Worm (Caenorhabditis elegans) whole organism, L4/young adult: ENCODE measurements around the gene Y55F3C.17.

ENCODE experiments used
- W03F9.2 ChIP-seq: fragments of 150-350 bp; optimal IDR thresholded peaks from 2 replicates; lab custom pipeline; 2014; ENCODE audit warnings: missing biosample characterization, missing genetic modification characterization
- dao-5 ChIP-seq: sonication (generic microtip); optimal IDR thresholded peaks from 2 replicates; lab custom pipeline; 2016; ENCODE audit warnings: missing genotype, missing genetic modification characterization, moderate library complexity, missing compliant biosample characterization
- him-1 ChIP-seq: sonication (generic microtip); optimal IDR thresholded peaks from 2 replicates; lab custom pipeline; 2016; ENCODE audit warnings: missing genotype, missing genetic modification reagents, missing genetic modification characterization, missing compliant biosample characterization

Y55F3C.17 gene

DNA sequence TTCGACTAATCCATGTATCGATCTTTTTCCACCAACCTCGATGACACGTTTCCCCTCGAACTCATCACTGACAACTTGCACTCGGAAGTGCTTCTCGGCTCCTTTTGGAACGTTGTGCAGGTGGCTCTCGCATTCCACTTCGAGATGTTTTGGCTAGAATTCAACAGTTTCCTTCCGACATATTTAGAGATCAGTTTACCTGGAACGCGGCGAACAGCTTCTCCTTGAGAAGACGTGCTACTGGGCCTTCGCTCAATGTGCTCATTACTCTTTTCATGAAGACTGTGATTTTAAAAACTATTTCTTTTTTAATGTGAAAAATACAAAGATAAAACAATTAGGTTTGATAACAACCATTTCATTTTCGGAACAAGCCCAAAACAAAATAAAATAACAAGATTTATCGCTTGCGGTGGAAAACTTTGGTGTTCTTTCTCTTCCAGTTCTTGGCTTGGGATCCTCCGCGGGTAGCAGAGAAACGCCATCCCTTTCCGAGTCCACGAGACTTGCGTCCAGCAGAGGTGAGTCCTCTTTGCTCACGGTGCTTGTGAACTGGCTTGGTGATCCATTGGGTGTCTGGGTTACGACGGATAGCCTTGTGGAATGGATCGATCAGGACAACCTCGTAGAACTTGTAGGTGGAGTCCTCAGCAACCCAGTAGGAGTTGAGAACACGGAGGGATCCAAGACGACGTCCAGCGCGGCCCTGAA lies 44.9 kb downstream of the Y55F3C.17 start, which contains the start of gene K11H12.1:
Gene K11H12.1 (minus strand): TSS at position 284 of the 711 bp plus-strand sequence.
- TF ChIP-seq dao-5 (no peak), him-1 (tag; lab: Kevin White, UChicago) (no peak), W03F9.2 (no peak)

DNA sequence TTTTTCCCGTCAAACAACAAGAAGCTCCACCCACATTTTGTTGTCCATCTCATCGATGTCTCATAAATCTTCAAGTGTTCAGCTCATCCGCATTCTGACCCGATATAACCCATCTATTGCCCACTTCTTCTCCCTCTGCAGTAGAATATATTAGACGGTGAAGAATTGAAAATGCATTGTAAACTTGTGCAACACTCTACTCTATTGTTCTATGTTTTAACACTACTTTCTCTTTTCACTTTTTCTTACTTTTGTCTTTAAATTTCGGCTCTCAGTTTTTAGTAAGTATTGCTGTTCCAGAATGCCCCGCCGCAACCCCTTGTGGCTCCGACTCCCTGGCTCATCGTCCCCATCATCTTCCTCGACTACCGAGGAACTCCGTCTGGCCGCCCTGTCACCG lies 48.8 kb downstream of the Y55F3C.17 start, which contains the start of gene K11H12.9:
Gene K11H12.9 (plus strand): TSS at position 301 of the 400 bp plus-strand sequence.
- TF ChIP-seq dao-5 (no peak), him-1 (tag; lab: Kevin White, UChicago) (no peak), W03F9.2 (no peak)

- TF ChIP-seq dao-5 (no peak), W03F9.2 (no peak), him-1 (tag; lab: Kevin White, UChicago) (no peak)
Measured at ce11 chrIV:648362-648761, 49.8 kb downstream of the Y55F3C.17 start.

DNA sequence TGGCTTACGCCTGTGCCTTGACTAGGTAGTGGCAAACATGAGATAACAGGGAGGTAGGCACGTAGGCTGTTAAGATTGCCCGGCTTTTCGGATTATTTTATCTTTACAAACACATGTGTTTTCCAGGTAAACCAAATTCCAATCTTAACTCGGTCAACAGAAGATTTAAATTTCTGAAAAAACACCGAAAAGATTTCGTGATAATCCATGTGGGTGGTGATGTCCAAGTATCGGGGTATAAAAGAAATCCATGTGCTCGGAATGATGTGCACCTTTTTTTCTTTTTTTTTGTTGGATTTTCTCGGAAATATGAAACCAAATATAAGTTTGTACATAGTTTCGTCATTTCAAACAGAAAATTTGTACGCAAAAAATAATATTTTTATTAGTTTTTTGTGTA lies 54.7 kb downstream of the Y55F3C.17 start:
- TF ChIP-seq dao-5 (no peak), him-1 (tag; lab: Kevin White, UChicago) (no peak), W03F9.2 (no peak)

- no peak for TF ChIP-seq W03F9.2
- no peak for TF ChIP-seq dao-5
- TF ChIP-seq him-1 (tag; lab: Kevin White, UChicago): no peak
Measured at ce11 chrIV:639167-639566, 59.0 kb downstream of the Y55F3C.17 start.
